Worm (Caenorhabditis elegans) whole organism, L4 larva: ENCODE data around the gene dlc-2.
A peak's percentile ranks its signal among the peaks of the same experiment; 100 is the strongest.

Experiments
- F10B5.3 ChIP-seq: sonication (generic microtip); optimal IDR thresholded peaks from 2 replicates; lab custom pipeline; 2016; ENCODE audit warnings: mild to moderate bottlenecking, missing genetic modification characterization, missing compliant biosample characterization
- F26F4.8 ChIP-seq: fragments of 200-800 bp; sonication (Bioruptor generic); conservative IDR thresholded peaks from 2 replicates; pipeline ENCODE4 v1.3.6; 2022; ENCODE audit warnings: missing genetic modification characterization, missing compliant biosample characterization
- R02D3.7 ChIP-seq: fragments of 150-350 bp; sonication (generic microtip); optimal IDR thresholded peaks from 3 replicates; lab custom pipeline; 2014; ENCODE audit warnings: missing biosample characterization, missing genetic modification characterization
- T26A8.4 ChIP-seq: fragments of 200-800 bp; sonication (Bioruptor generic); IDR thresholded peaks from 2 replicates; pipeline ENCODE4 v1.3.6; 2022; ENCODE audit warnings: missing genetic modification characterization, missing compliant biosample characterization
- Y105C5A.15 ChIP-seq: fragments of 200-800 bp; sonication (Bioruptor generic); IDR thresholded peaks from 2 replicates; pipeline ENCODE4 v1.3.6; 2022; ENCODE audit warnings: missing genetic modification characterization, missing compliant biosample characterization
- Y48G9A.11 ChIP-seq: fragments of 200-800 bp; sonication (Bioruptor generic); IDR thresholded peaks from 2 replicates; pipeline ENCODE4 v1.3.6; 2022; ENCODE audit warnings: missing genetic modification reagents, missing genetic modification characterization, missing compliant biosample characterization
- ZK546.5 ChIP-seq, 2 experiments: sonication (generic microtip); optimal IDR thresholded peaks; 2 replicates each; lab custom pipeline; 2017; ENCODE audit warnings: missing biosample characterization in 2 of 2, missing genetic modification characterization in 2 of 2
- aly-2 ChIP-seq: sonication (generic microtip); optimal IDR thresholded peaks from 2 replicates; lab custom pipeline; 2018; ENCODE audit warnings: missing biosample characterization, missing genetic modification characterization
- attf-4 ChIP-seq: sonication (generic microtip); optimal IDR thresholded peaks from 3 replicates; lab custom pipeline; 2017; ENCODE audit warnings: missing biosample characterization, missing genetic modification characterization
- ceh-20 ChIP-seq: fragments of 200-800 bp; sonication (Bioruptor generic); IDR thresholded peaks from 2 replicates; pipeline ENCODE4 v1.3.6; 2022; ENCODE audit warnings: missing genetic modification reagents, missing genetic modification characterization, missing compliant biosample characterization
- ceh-28 ChIP-seq: fragments of 150-350 bp; optimal IDR thresholded peaks from 2 replicates; lab custom pipeline; 2014; ENCODE audit warnings: missing biosample characterization, missing genetic modification reagents, missing genetic modification characterization
- ceh-32 ChIP-seq: sonication (generic microtip); optimal IDR thresholded peaks from 2 replicates; lab custom pipeline; 2016; ENCODE audit warnings: mild to moderate bottlenecking, missing genetic modification characterization, missing compliant biosample characterization; ENCODE audit not compliant: poor library complexity
- ceh-62 ChIP-seq: sonication (generic microtip); optimal IDR thresholded peaks from 2 replicates; lab custom pipeline; 2017; ENCODE audit warnings: missing biosample characterization, missing genetic modification characterization
- cey-2 ChIP-seq: sonication (generic microtip); optimal IDR thresholded peaks from 3 replicates; lab custom pipeline; 2017; ENCODE audit warnings: missing genetic modification characterization, mild to moderate bottlenecking, missing compliant biosample characterization, antibody characterized with exemption, borderline replicate concordance; ENCODE audit not compliant: insufficient read depth
- ctbp-1 ChIP-seq: fragments of 200-800 bp; sonication (Bioruptor generic); IDR thresholded peaks from 2 replicates; pipeline ENCODE4 v1.3.6; 2022; ENCODE audit warnings: missing genetic modification reagents, missing genetic modification characterization, missing compliant biosample characterization
- daf-12 ChIP-seq: fragments of 150-350 bp; optimal IDR thresholded peaks from 2 replicates; lab custom pipeline; 2014; ENCODE audit warnings: missing biosample characterization, missing genetic modification reagents, missing genetic modification characterization
- daf-19 ChIP-seq: fragments of 200-800 bp; sonication (Bioruptor generic); conservative IDR thresholded peaks from 2 replicates; pipeline ENCODE4 v1.3.6; 2022; ENCODE audit warnings: missing genetic modification characterization, missing compliant biosample characterization
- dmd-9 ChIP-seq: fragments of 200-800 bp; sonication (Bioruptor generic); IDR thresholded peaks from 2 replicates; pipeline ENCODE4 v1.3.6; 2022; ENCODE audit warnings: missing genetic modification reagents, missing genetic modification characterization, missing compliant biosample characterization
- dpl-1 ChIP-seq: fragments of 150-350 bp; optimal IDR thresholded peaks from 2 replicates; lab custom pipeline; 2014; ENCODE audit warnings: missing biosample characterization, missing genetic modification reagents, missing genetic modification characterization
- dve-1 ChIP-seq: sonication (generic microtip); optimal IDR thresholded peaks from 2 replicates; lab custom pipeline; 2017; ENCODE audit warnings: antibody characterized with exemption, mild to moderate bottlenecking, missing genetic modification characterization, missing compliant biosample characterization; ENCODE audit not compliant: insufficient read depth
- egl-43 ChIP-seq: fragments of 200-800 bp; sonication (Bioruptor generic); IDR thresholded peaks from 2 replicates; pipeline ENCODE4 v1.3.6; 2022; ENCODE audit warnings: missing genetic modification reagents, missing genetic modification characterization, missing compliant biosample characterization
- hif-1 ChIP-seq, 2 experiments: sonication (generic microtip); optimal IDR thresholded peaks; 2 replicates each; lab custom pipeline; 2016 to 2017; ENCODE audit warnings: missing compliant biosample characterization in 2 of 2, missing genetic modification characterization in 2 of 2, missing genetic modification reagents in 2 of 2, missing genotype in 2 of 2, mild to moderate bottlenecking in 1 of 2
- hlh-30 ChIP-seq: sonication (generic microtip); optimal IDR thresholded peaks from 2 replicates; lab custom pipeline; 2017; ENCODE audit warnings: antibody characterized with exemption, mild to moderate bottlenecking, missing genetic modification characterization, missing compliant biosample characterization; ENCODE audit not compliant: insufficient read depth
- lin-29 ChIP-seq: fragments of 200-800 bp; sonication (Bioruptor generic); IDR thresholded peaks from 2 replicates; pipeline ENCODE4 v1.3.6; 2022; ENCODE audit warnings: missing genetic modification reagents, missing genetic modification characterization, missing compliant biosample characterization
- lin-38 ChIP-seq: fragments of 200-800 bp; sonication (Bioruptor generic); IDR thresholded peaks from 2 replicates; pipeline ENCODE4 v1.3.6; 2022; ENCODE audit warnings: missing genetic modification reagents, missing genetic modification characterization, missing compliant biosample characterization
- lin-39 ChIP-seq: fragments of 150-350 bp; optimal IDR thresholded peaks from 2 replicates; lab custom pipeline; 2014; ENCODE audit warnings: missing biosample characterization, missing genetic modification reagents, missing genetic modification characterization
- lsy-2 ChIP-seq, 2 experiments: fragments of 150-350 bp in 1 of 2; sonication (generic microtip) in 1 of 2; optimal IDR thresholded peaks; 2 replicates each; lab custom pipeline; 2014 to 2017; ENCODE audit warnings: missing biosample characterization in 2 of 2, missing genetic modification characterization in 2 of 2
- madf-5 ChIP-seq, 2 experiments: fragments of 200-800 bp; sonication (Bioruptor generic); IDR thresholded peaks; 2 replicates each; pipeline ENCODE4 v1.3.6; 2022; ENCODE audit warnings: missing compliant biosample characterization in 2 of 2, missing genetic modification characterization in 2 of 2
- madf-9 ChIP-seq: fragments of 200-800 bp; sonication (Bioruptor generic); conservative IDR thresholded peaks from 2 replicates; pipeline ENCODE4 v1.3.6; 2022; ENCODE audit warnings: missing genetic modification reagents, missing genetic modification characterization, missing compliant biosample characterization
- mdl-1 ChIP-seq, 2 experiments: fragments of 150-350 bp in 1 of 2; sonication (generic microtip) in 1 of 2; optimal IDR thresholded peaks; 2 replicates each; lab custom pipeline; 2014 to 2017; ENCODE audit warnings: missing biosample characterization in 2 of 2, missing genetic modification characterization in 2 of 2
- mdt-29 ChIP-seq: fragments of 200-800 bp; sonication (Bioruptor generic); IDR thresholded peaks from 2 replicates; pipeline ENCODE4 v1.3.6; 2022; ENCODE audit warnings: missing genetic modification reagents, missing genetic modification characterization, missing compliant biosample characterization
- mep-1 ChIP-seq: fragments of 150-350 bp; sonication (generic microtip); optimal IDR thresholded peaks from 3 replicates; lab custom pipeline; 2014; ENCODE audit warnings: missing biosample characterization, missing genetic modification characterization
- mes-2 ChIP-seq: sonication (generic microtip); optimal IDR thresholded peaks from 2 replicates; lab custom pipeline; 2016; ENCODE audit warnings: missing genotype, mild to moderate bottlenecking, missing genetic modification characterization, missing compliant biosample characterization; ENCODE audit not compliant: poor library complexity, severe bottlenecking
- mxl-2 ChIP-seq: fragments of 200-800 bp; sonication (Bioruptor generic); conservative IDR thresholded peaks from 2 replicates; pipeline ENCODE4 v1.3.6; 2022; ENCODE audit warnings: missing genetic modification reagents, missing genetic modification characterization, missing compliant biosample characterization
- nhr-10 ChIP-seq: fragments of 150-350 bp; optimal IDR thresholded peaks from 2 replicates; lab custom pipeline; 2014; ENCODE audit warnings: missing biosample characterization, missing genetic modification characterization
- nhr-102 ChIP-seq: sonication (generic microtip); optimal IDR thresholded peaks from 2 replicates; lab custom pipeline; 2016; ENCODE audit warnings: mild to moderate bottlenecking, missing genetic modification characterization, moderate library complexity, missing compliant biosample characterization
- nhr-111 ChIP-seq: fragments of 200-800 bp; sonication (Bioruptor generic); optimal IDR thresholded peaks from 2 replicates; lab custom pipeline; 2018; ENCODE audit warnings: mild to moderate bottlenecking, missing genetic modification characterization, missing compliant biosample characterization
- nhr-237 ChIP-seq: sonication (generic microtip); optimal IDR thresholded peaks from 2 replicates; lab custom pipeline; 2017; ENCODE audit warnings: missing biosample characterization, missing genetic modification characterization
- nhr-42 ChIP-seq: fragments of 200-800 bp; sonication (Bioruptor generic); IDR thresholded peaks from 2 replicates; pipeline ENCODE4 v1.3.6; 2022; ENCODE audit warnings: missing genetic modification characterization, missing compliant biosample characterization
- nhr-48 ChIP-seq: sonication (generic microtip); optimal IDR thresholded peaks from 2 replicates; lab custom pipeline; 2016; ENCODE audit warnings: mild to moderate bottlenecking, missing genetic modification characterization, missing compliant biosample characterization
- nhr-77 ChIP-seq: fragments of 150-350 bp; optimal IDR thresholded peaks from 2 replicates; lab custom pipeline; 2014; ENCODE audit warnings: missing biosample characterization, missing genetic modification characterization
- pha-4 ChIP-seq, 2 experiments: fragments of 150-350 bp in 1 of 2; fragments of 200-800 bp in 1 of 2; sonication (Bioruptor generic) in 1 of 2; IDR thresholded peaks in 1 of 2; optimal IDR thresholded peaks in 1 of 2; 2 replicates each; pipeline versions ENCODE4 v1.3.6 to Lab custom; 2014 to 2022; ENCODE audit warnings: missing genetic modification characterization in 2 of 2, missing genetic modification reagents in 2 of 2, missing biosample characterization in 1 of 2, missing compliant biosample characterization in 1 of 2
- php-3 ChIP-seq: fragments of 200-800 bp; sonication (Bioruptor generic); IDR thresholded peaks from 2 replicates; pipeline ENCODE4 v1.3.6; 2022; ENCODE audit warnings: missing genetic modification reagents, missing genetic modification characterization, missing compliant biosample characterization
- pqm-1 ChIP-seq: sonication (generic microtip); optimal IDR thresholded peaks from 2 replicates; lab custom pipeline; 2017; ENCODE audit warnings: missing biosample characterization, missing genetic modification characterization
- saeg-2 ChIP-seq: fragments of 200-800 bp; sonication (Bioruptor generic); IDR thresholded peaks from 2 replicates; pipeline ENCODE4 v1.3.6; 2022; ENCODE audit warnings: missing genetic modification reagents, missing genetic modification characterization, missing compliant biosample characterization
- sdz-12 ChIP-seq: fragments of 200-800 bp; sonication (Bioruptor generic); optimal IDR thresholded peaks from 2 replicates; lab custom pipeline; 2018; ENCODE audit warnings: mild to moderate bottlenecking, missing genetic modification characterization, missing compliant biosample characterization
- skn-1 ChIP-seq: fragments of 150-350 bp; optimal IDR thresholded peaks from 2 replicates; lab custom pipeline; 2014; ENCODE audit warnings: missing biosample characterization, missing genetic modification characterization
- snpc-4 ChIP-seq: fragments of 150-350 bp; optimal IDR thresholded peaks from 2 replicates; lab custom pipeline; 2014; ENCODE audit warnings: missing biosample characterization, missing genetic modification characterization
- unc-39 ChIP-seq: sonication (generic microtip); optimal IDR thresholded peaks from 2 replicates; lab custom pipeline; 2017; ENCODE audit warnings: missing biosample characterization, missing genetic modification characterization
- ztf-11 ChIP-seq: fragments of 150-350 bp; optimal IDR thresholded peaks from 2 replicates; lab custom pipeline; 2014; ENCODE audit warnings: missing biosample characterization, missing genetic modification characterization

Gene dlc-2

DNA sequence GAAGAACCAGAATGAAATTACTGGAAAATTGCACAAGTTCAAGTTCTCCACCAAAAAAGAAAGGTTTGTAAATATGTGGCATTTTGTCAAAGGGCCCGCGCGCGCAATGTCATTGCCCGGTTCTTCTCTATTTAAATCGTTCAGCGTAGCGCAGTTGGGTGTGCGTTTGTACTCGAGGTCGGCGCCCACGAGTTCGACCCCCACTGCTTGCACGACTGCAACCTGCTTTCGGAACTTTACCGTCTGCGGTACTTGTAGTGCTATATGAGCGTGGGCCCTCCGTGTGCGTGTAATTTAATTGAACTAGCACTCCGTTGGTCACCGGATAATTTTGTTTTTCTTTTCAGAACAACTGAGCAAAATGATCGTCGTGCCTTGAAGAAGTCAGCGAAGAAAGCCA lies 24.9 kb downstream of the dlc-2 start (continued):
- TF ChIP-seq nhr-42 (GFP tag; lab: Robert Waterston, UW) = peak; percentile 76; the same call in 1 of the 2 replicates
- TF ChIP-seq pha-4 (GFP tag; IDR thresholded peaks at IDR 0.05; lab: Robert Waterston, UW) = peak; percentile 91
- TF ChIP-seq pha-4 (tag; optimal IDR thresholded peaks at IDR 0.05; lab: Kevin White, UChicago) = no peak
- TF ChIP-seq F26F4.8 (GFP tag; lab: Robert Waterston, UW) = peak; percentile 89
- no peak for TF ChIP-seq attf-4 (tag; lab: Kevin White, UChicago)
- TF ChIP-seq dmd-9 = peak; percentile 68; the same call in 1 of the 2 replicates
- TF ChIP-seq ctbp-1 (GFP tag; lab: Robert Waterston, UW) = peak; percentile 92
- TF ChIP-seq madf-5 (GFP tag; IDR thresholded peaks at IDR 0.05; lab: Robert Waterston, UW) = peak; percentile 47 to 91; a peak in 2 of 4 replicates
- TF ChIP-seq nhr-48 (tag; lab: Kevin White, UChicago) = peak; percentile 69
- peak; percentile 69; the same call in 1 of the 2 replicates for TF ChIP-seq madf-9
- TF ChIP-seq Y105C5A.15 (GFP tag; lab: Robert Waterston, UW) = peak; percentile 94
- TF ChIP-seq ceh-20 = peak; percentile 86
- peak; percentile 82 for TF ChIP-seq lin-29 (GFP tag; lab: Robert Waterston, UW)
- peak; percentile 89 for TF ChIP-seq mep-1 (tag; lab: Kevin White, UChicago)
- peak; percentile 81 for TF ChIP-seq nhr-111
- peak; percentile 89 for TF ChIP-seq mes-2 (tag; lab: Kevin White, UChicago)
- peak; percentile 48 for TF ChIP-seq dpl-1 (GFP tag; lab: Kevin White, UChicago)
- TF ChIP-seq daf-19 (GFP tag; lab: Robert Waterston, UW) = peak; percentile 55; the same call in 1 of the 2 replicates
- peak; percentile 84 for TF ChIP-seq nhr-102 (tag; lab: Kevin White, UChicago)
- peak; percentile 98 for TF ChIP-seq egl-43 (GFP tag; lab: Robert Waterston, UW)
- TF ChIP-seq lin-39 (tag; lab: Kevin White, UChicago) = no peak
- no peak for TF ChIP-seq R02D3.7 (tag; lab: Kevin White, UChicago)
- TF ChIP-seq aly-2 (tag; lab: Kevin White, UChicago) = peak; percentile 14
- TF ChIP-seq hif-1 (tag; optimal IDR thresholded peaks at IDR 0.05; lab: Kevin White, UChicago) = peak in 1 of 2 experiments; percentile 47
- TF ChIP-seq mxl-2 (GFP tag; lab: Robert Waterston, UW) = peak; percentile 66
- no peak for TF ChIP-seq ztf-11 (tag; lab: Kevin White, UChicago)
- peak; percentile 75 for TF ChIP-seq php-3 (GFP tag; lab: Robert Waterston, UW)
- peak; percentile 75 for TF ChIP-seq sdz-12
- peak; percentile 18; the same call in 1 of the 2 replicates for TF ChIP-seq mdt-29 (GFP tag; lab: Robert Waterston, UW)
- no peak for TF ChIP-seq ZK546.5 (tag; optimal IDR thresholded peaks at IDR 0.05; lab: Kevin White, UChicago)
- peak; percentile 88 for TF ChIP-seq hlh-30 (tag; lab: Kevin White, UChicago)
- no peak for TF ChIP-seq unc-39 (tag; lab: Kevin White, UChicago)
- peak; percentile 74 for TF ChIP-seq dve-1 (tag; lab: Kevin White, UChicago)
- TF ChIP-seq pqm-1 (tag; lab: Kevin White, UChicago) = peak; percentile 14
- no peak for TF ChIP-seq snpc-4 (tag; lab: Kevin White, UChicago)
- no peak for TF ChIP-seq ceh-62 (tag; lab: Kevin White, UChicago)
- TF ChIP-seq ceh-28 = no peak
- no peak for TF ChIP-seq nhr-10 (tag; lab: Kevin White, UChicago)
- TF ChIP-seq ceh-32 (tag; lab: Kevin White, UChicago) = no peak
- TF ChIP-seq lsy-2 (tag; optimal IDR thresholded peaks at IDR 0.05; lab: Kevin White, UChicago) = peak in 1 of 2 experiments; percentile 61
- TF ChIP-seq mdl-1 (tag; optimal IDR thresholded peaks at IDR 0.05; lab: Kevin White, UChicago) = peak in 1 of 2 experiments; percentile 43
- no peak for TF ChIP-seq skn-1 (tag; lab: Kevin White, UChicago)
- TF ChIP-seq nhr-237 (tag; lab: Kevin White, UChicago) = peak; percentile 17
- TF ChIP-seq nhr-77 (tag; lab: Kevin White, UChicago) = peak; percentile 43
- TF ChIP-seq cey-2 (tag; lab: Kevin White, UChicago) = no peak
- TF ChIP-seq F10B5.3 (tag; lab: Kevin White, UChicago) = peak; percentile 63
- TF ChIP-seq saeg-2 = peak; percentile 51; the same call in 1 of the 2 replicates
- TF ChIP-seq T26A8.4 (GFP tag; lab: Robert Waterston, UW) = peak; percentile 84
- TF ChIP-seq daf-12 (tag; lab: Kevin White, UChicago) = no peak
- TF ChIP-seq Y48G9A.11 = peak; percentile 86
- TF ChIP-seq lin-38 (GFP tag; lab: Robert Waterston, UW) = peak; percentile 88
